Fruit fly (Drosophila melanogaster): ENCODE measurements around the gene CG4631.

dm6 chr2L:16590345-16591107, 16.6 kb upstream of the CG4631 start:
- no peak for TF ChIP-seq EcR (GFP tag; optimal IDR thresholded peaks at IDR 0.05)
- TF ChIP-seq CG8478 (optimal IDR thresholded peaks at IDR 0.05), result no peak

Measured in whole organism.